Fruit fly (Drosophila melanogaster) whole organism: ENCODE data around the gene egh.

Source experiments
- CG8478 ChIP-seq: fragments of >200 bp; optimal IDR thresholded peaks from 2 replicates; lab custom pipeline; 2018; ENCODE audit warnings: inconsistent platforms
- Dll ChIP-seq: fragments of >200 bp; optimal IDR thresholded peaks from 2 replicates; lab custom pipeline; 2017
- EcR ChIP-seq, 2 experiments: fragments of >200 bp; optimal IDR thresholded peaks; 2 replicates each; lab custom pipeline; 2017; ENCODE audit warnings: missing biosample characterization in 2 of 2, missing genetic modification characterization in 2 of 2, missing genetic modification reagents in 2 of 2
- pan ChIP-seq: fragments of >200 bp; optimal IDR thresholded peaks from 2 replicates; lab custom pipeline; 2017
- psq ChIP-seq: fragments of >200 bp; optimal IDR thresholded peaks from 2 replicates; lab custom pipeline; 2017
- usp ChIP-seq: fragments of >200 bp; optimal IDR thresholded peaks from 2 replicates; lab custom pipeline; 2017; ENCODE audit warnings: missing biosample characterization, missing genetic modification characterization, mixed read lengths

egh gene

dm6 chrX:2588415-2589411 is at the start of gene egh:
egh (plus strand) TSS chrX:2588503.
- peak; percentile 67 for TF ChIP-seq Dll (lab: Kevin White, UChicago)
- TF ChIP-seq CG8478 (lab: Kevin White, UChicago) = no peak

- TF ChIP-seq usp (GFP tag; lab: Kevin White, UChicago) (no peak), EcR (GFP tag; optimal IDR thresholded peaks at IDR 0.05; lab: Kevin White, UChicago) (no peak), CG8478 (lab: Kevin White, UChicago) (no peak), Dll (lab: Kevin White, UChicago) (no peak), pan (lab: Kevin White, UChicago) (no peak), psq (lab: Kevin White, UChicago) (no peak)
These were observed 48.8 kb upstream of the egh start for dm6 chrX:2539495-2539894.

DNA sequence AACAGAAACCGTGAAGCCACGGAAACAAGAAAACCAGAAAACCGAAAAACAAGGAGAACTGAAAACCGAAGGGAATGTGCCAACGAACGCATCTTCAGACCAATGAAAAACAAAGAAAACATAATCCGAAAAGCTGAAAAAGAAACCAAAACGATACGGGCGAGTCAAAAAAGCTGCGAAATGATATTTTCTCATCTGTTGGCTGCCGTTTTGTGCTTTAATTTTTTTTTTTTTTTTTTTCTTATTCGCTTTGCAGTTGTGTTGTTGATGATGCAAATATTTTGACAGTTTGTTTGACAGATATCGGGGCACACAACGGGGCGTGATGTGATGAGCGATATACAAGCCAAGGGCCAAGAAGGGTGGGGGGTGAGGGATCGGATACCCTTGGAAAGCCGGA is 45.8 kb upstream of the egh start:
- TF ChIP-seq Dll (lab: Kevin White, UChicago) (no peak), pan (lab: Kevin White, UChicago) (no peak), usp (GFP tag; lab: Kevin White, UChicago) (no peak), CG8478 (lab: Kevin White, UChicago) (no peak), EcR (GFP tag; optimal IDR thresholded peaks at IDR 0.05; lab: Kevin White, UChicago) (no peak), psq (lab: Kevin White, UChicago) (no peak)

dm6 chrX:2545328-2545758 is 43.0 kb upstream of the egh start, which contains the start of gene trol:
trol (minus strand) TSS chrX:2545427.
- TF ChIP-seq psq (lab: Kevin White, UChicago) = no peak
- no peak for TF ChIP-seq usp (GFP tag; lab: Kevin White, UChicago)
- TF ChIP-seq pan (lab: Kevin White, UChicago) = no peak
- TF ChIP-seq EcR (GFP tag; optimal IDR thresholded peaks at IDR 0.05; lab: Kevin White, UChicago) = no peak
- peak; percentile 88 for TF ChIP-seq Dll (lab: Kevin White, UChicago)

DNA sequence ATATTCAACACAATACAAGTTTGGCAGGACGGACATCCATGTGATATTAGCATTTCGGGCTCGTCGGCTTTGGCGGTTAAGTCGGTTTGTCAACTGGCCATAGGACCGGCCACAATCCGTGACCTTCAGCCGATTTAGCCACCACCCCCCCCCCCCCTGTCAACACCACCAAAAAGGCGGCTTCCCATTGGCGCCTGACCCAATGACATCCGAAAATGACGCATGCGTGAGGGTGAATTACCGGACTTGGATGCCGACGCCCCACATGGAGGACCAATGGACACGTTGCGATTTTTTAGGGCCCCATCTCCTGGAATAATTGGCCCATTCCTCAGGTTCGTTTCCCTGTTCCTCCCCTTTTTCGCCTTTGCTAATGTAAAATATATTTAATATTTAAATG is 42.0 kb upstream of the egh start:
- TF ChIP-seq pan (lab: Kevin White, UChicago) (no peak), psq (lab: Kevin White, UChicago) (no peak), Dll (lab: Kevin White, UChicago) (no peak), usp (GFP tag; lab: Kevin White, UChicago) (no peak), CG8478 (lab: Kevin White, UChicago) (no peak), EcR (GFP tag; optimal IDR thresholded peaks at IDR 0.05; lab: Kevin White, UChicago) (no peak)

dm6 chrX:2546664-2547487 is 41.4 kb upstream of the egh start:
- TF ChIP-seq psq (lab: Kevin White, UChicago) = no peak
- TF ChIP-seq usp (GFP tag; lab: Kevin White, UChicago) = no peak
- no peak for TF ChIP-seq CG8478 (lab: Kevin White, UChicago)
- no peak for TF ChIP-seq pan (lab: Kevin White, UChicago)

dm6 chrX:2551906-2552305 is 36.4 kb upstream of the egh start, which contains the start of gene Pdfr:
Pdfr (plus strand) TSS chrX:2552206.
- TF ChIP-seq pan (lab: Kevin White, UChicago) = no peak
- TF ChIP-seq usp (GFP tag; lab: Kevin White, UChicago) = no peak
- TF ChIP-seq EcR (GFP tag; optimal IDR thresholded peaks at IDR 0.05; lab: Kevin White, UChicago) = no peak
- TF ChIP-seq Dll (lab: Kevin White, UChicago) = no peak
- TF ChIP-seq CG8478 (lab: Kevin White, UChicago) = no peak
- no peak for TF ChIP-seq psq (lab: Kevin White, UChicago)

DNA sequence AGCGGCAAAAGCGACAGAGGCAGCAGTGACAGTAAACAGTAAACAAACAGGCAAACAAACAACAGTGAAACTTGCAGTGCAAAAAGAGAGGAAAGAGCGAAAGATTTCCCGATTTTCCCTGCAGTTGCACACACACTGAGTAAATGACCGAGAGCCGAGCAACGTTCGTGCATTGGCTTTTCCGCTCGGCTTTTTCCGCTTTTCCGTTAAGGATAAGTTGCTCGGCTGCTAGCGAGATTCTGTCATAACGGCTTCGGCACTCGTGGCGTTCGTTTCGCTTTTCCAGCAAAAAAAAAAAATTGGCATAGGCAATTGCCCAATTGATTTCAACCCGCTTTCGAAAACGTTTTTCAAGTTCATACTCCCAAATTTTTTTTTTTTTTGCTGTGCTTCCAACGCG is 34.4 kb upstream of the egh start:
- no peak for TF ChIP-seq Dll (lab: Kevin White, UChicago)
- no peak for TF ChIP-seq psq (lab: Kevin White, UChicago)
- TF ChIP-seq pan (lab: Kevin White, UChicago) = no peak
- TF ChIP-seq usp (GFP tag; lab: Kevin White, UChicago) = no peak
- no peak for TF ChIP-seq EcR (GFP tag; optimal IDR thresholded peaks at IDR 0.05; lab: Kevin White, UChicago)
- no peak for TF ChIP-seq CG8478 (lab: Kevin White, UChicago)

dm6 chrX:2580319-2581008 is 7.8 kb upstream of the egh start, which contains the start of the genes Vha36-3 and AANATL7:
Vha36-3 (minus strand) TSS chrX:2580560.
AANATL7 (plus strand) TSS chrX:2580958.
- TF ChIP-seq usp (GFP tag; lab: Kevin White, UChicago) (no peak), psq (lab: Kevin White, UChicago) (no peak), CG8478 (lab: Kevin White, UChicago) (no peak), EcR (GFP tag; optimal IDR thresholded peaks at IDR 0.05; lab: Kevin White, UChicago) (no peak), Dll (lab: Kevin White, UChicago) (no peak), pan (lab: Kevin White, UChicago) (no peak)

DNA sequence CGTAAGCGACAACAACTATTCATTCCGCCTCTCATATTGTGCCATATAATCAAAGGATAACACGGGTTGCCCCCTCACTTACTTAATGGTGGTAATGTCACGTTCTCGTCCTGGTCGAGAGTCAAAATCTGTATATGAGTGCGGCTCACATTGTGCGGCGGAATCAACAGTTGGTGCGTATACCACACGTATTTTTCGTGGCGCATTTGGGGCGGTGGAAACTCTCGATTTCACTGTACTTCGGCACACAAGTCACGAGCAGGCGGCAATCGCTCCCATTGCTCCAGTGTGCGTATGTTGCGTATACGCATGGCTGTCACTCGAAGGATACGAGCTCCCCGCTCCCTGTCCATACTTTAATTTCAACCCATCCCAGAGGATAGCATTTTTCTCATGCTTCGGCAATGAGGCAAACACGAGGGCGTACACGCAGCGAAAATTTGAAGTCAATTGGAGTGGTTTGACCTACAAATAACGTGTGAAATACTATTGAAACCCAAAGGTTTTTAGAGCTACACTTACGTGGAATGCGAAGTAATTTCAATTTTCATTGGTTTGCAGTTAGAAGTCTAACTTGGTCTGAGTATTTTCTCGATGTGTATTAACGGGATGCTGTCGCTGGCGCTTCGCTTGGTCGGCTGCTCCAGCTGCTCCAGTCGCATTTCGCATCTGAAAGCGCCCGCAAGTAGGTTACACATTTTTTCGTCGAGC is 6.4 kb upstream of the egh start:
- TF ChIP-seq psq (lab: Kevin White, UChicago) = no peak
- no peak for TF ChIP-seq usp (GFP tag; lab: Kevin White, UChicago)
- no peak for TF ChIP-seq Dll (lab: Kevin White, UChicago)
- no peak for TF ChIP-seq pan (lab: Kevin White, UChicago)
- TF ChIP-seq CG8478 (lab: Kevin White, UChicago) = no peak
- TF ChIP-seq EcR (GFP tag; optimal IDR thresholded peaks at IDR 0.05; lab: Kevin White, UChicago) = no peak
